Fruit fly (Drosophila melanogaster) whole organism, embryonic: ENCODE results near the gene Kyat.

Experiments used
- Adf1 ChIP-seq: fragments of 200-800 bp; sonication (Bioruptor generic); IDR thresholded peaks from 2 replicates; pipeline ENCODE4 v1.3.6; 2022; ENCODE audit warnings: missing biosample characterization, missing genetic modification characterization
- Atf-2 ChIP-seq: fragments of 200-800 bp; sonication (Bioruptor generic); optimal IDR thresholded peaks from 2 replicates; lab custom pipeline; 2016; ENCODE audit warnings: missing biosample characterization, missing genetic modification characterization
- Blimp-1 ChIP-seq: fragments of 200-800 bp; sonication (Bioruptor generic); optimal IDR thresholded peaks from 3 replicates; lab custom pipeline; 2018; ENCODE audit warnings: missing biosample characterization, missing genetic modification characterization, mild to moderate bottlenecking, moderate library complexity, missing genetic modification reagents
- CG1024 ChIP-seq: fragments of 200-800 bp; sonication (Bioruptor generic); IDR thresholded peaks from 2 replicates; pipeline ENCODE4 v1.3.6; 2022; ENCODE audit warnings: missing biosample characterization, missing genetic modification characterization
- CG10321 ChIP-seq: fragments of 200-800 bp; sonication (Bioruptor generic); IDR thresholded peaks from 2 replicates; pipeline ENCODE4 v1.3.6; 2022; ENCODE audit warnings: missing biosample characterization, missing genetic modification characterization
- CG10366 ChIP-seq: fragments of 200-800 bp; sonication (Bioruptor generic); IDR thresholded peaks from 2 replicates; pipeline ENCODE4 v1.3.6; 2022; ENCODE audit warnings: missing biosample characterization, missing genetic modification characterization
- CG12155 ChIP-seq: fragments of 200-800 bp; sonication (Bioruptor generic); optimal IDR thresholded peaks from 3 replicates; lab custom pipeline; 2016; ENCODE audit warnings: missing biosample characterization, missing genetic modification characterization
- CG12391 ChIP-seq: fragments of 200-800 bp; sonication (Bioruptor generic); optimal IDR thresholded peaks from 3 replicates; lab custom pipeline; 2018; ENCODE audit warnings: missing biosample characterization, mild to moderate bottlenecking, missing genetic modification characterization, moderate library complexity
- CG12744 ChIP-seq: fragments of 200-800 bp; sonication (Bioruptor generic); optimal IDR thresholded peaks from 2 replicates; lab custom pipeline; 2016; ENCODE audit warnings: missing biosample characterization, missing genetic modification characterization
- CG14860 ChIP-seq: fragments of 200-800 bp; sonication (Bioruptor generic); IDR thresholded peaks from 3 replicates; pipeline ENCODE4 v1.3.6; 2022; ENCODE audit warnings: missing biosample characterization, missing genetic modification characterization; ENCODE audit not compliant: partially characterized antibody
- CG1647 ChIP-seq: fragments of 200-800 bp; sonication (Bioruptor generic); optimal IDR thresholded peaks from 3 replicates; lab custom pipeline; 2016; ENCODE audit warnings: missing biosample characterization, missing genetic modification characterization
- CG16863 ChIP-seq: fragments of 200-800 bp; sonication (Bioruptor generic); optimal IDR thresholded peaks from 3 replicates; lab custom pipeline; 2016; ENCODE audit warnings: missing biosample characterization, missing genetic modification characterization
- CG18262 ChIP-seq: fragments of 200-800 bp; optimal IDR thresholded peaks from 3 replicates; lab custom pipeline; 2019; ENCODE audit warnings: missing biosample characterization, mild to moderate bottlenecking, missing genetic modification characterization, moderate library complexity
- CG18764 ChIP-seq: fragments of 200-800 bp; sonication (Bioruptor generic); optimal IDR thresholded peaks from 3 replicates; lab custom pipeline; 2016; ENCODE audit warnings: missing biosample characterization, missing genetic modification characterization
- CG4404 ChIP-seq: fragments of 200-800 bp; sonication (Bioruptor generic); IDR thresholded peaks from 2 replicates; pipeline ENCODE4 v1.3.6; 2022; ENCODE audit warnings: missing biosample characterization, missing genetic modification characterization
- CG4820 ChIP-seq: fragments of 200-800 bp; sonication (Bioruptor generic); optimal IDR thresholded peaks from 3 replicates; lab custom pipeline; 2016; ENCODE audit warnings: missing biosample characterization, missing genetic modification characterization
- CG5953 ChIP-seq: fragments of 200-800 bp; sonication (Bioruptor generic); IDR thresholded peaks from 2 replicates; pipeline ENCODE4 v1.3.6; 2022; ENCODE audit warnings: missing biosample characterization, missing genetic modification characterization
- CG7271 ChIP-seq: fragments of 200-800 bp; sonication (Bioruptor generic); optimal IDR thresholded peaks from 2 replicates; lab custom pipeline; 2018; ENCODE audit warnings: missing biosample characterization, mild to moderate bottlenecking, missing genetic modification characterization, moderate library complexity
- Dad ChIP-seq: fragments of 200-800 bp; sonication (Bioruptor generic); optimal IDR thresholded peaks from 3 replicates; lab custom pipeline; 2016; ENCODE audit warnings: missing biosample characterization, missing genetic modification characterization
- Dbx ChIP-seq: fragments of 200-800 bp; sonication (Bioruptor generic); IDR thresholded peaks from 3 replicates; pipeline ENCODE4 v1.3.6; 2022; ENCODE audit warnings: missing biosample characterization, missing genetic modification characterization
- E2f1 ChIP-seq: fragments of 200-800 bp; sonication (Bioruptor generic); IDR thresholded peaks from 2 replicates; pipeline ENCODE4 v1.3.6; 2022; ENCODE audit warnings: missing biosample characterization, missing genetic modification characterization
- Ets97D ChIP-seq: fragments of 200-800 bp; sonication (Bioruptor generic); optimal IDR thresholded peaks from 3 replicates; lab custom pipeline; 2016; ENCODE audit warnings: missing biosample characterization, missing genetic modification characterization
- HHEX ChIP-seq: fragments of 200-800 bp; sonication (Bioruptor generic); optimal IDR thresholded peaks from 3 replicates; lab custom pipeline; 2017; ENCODE audit warnings: missing biosample characterization, mild to moderate bottlenecking, missing genetic modification characterization, missing genetic modification reagents
- Hr39 ChIP-seq: fragments of >200 bp; optimal IDR thresholded peaks from 2 replicates; lab custom pipeline; 2017
- Hr78 ChIP-seq, 2 experiments: fragments of 200-800 bp in 1 of 2; fragments of >200 bp in 1 of 2; sonication (Bioruptor generic) in 1 of 2; optimal IDR thresholded peaks; 2 replicates each; lab custom pipeline; 2017 to 2019; ENCODE audit warnings: missing biosample characterization in 2 of 2, missing genetic modification characterization in 2 of 2, mild to moderate bottlenecking in 1 of 2, moderate library complexity in 1 of 2
- Max ChIP-seq: fragments of 200-800 bp; sonication (Bioruptor generic); optimal IDR thresholded peaks from 2 replicates; lab custom pipeline; 2016; ENCODE audit warnings: missing biosample characterization, mild to moderate bottlenecking, missing genetic modification characterization
- Opbp ChIP-seq: fragments of 200-800 bp; sonication (Bioruptor generic); IDR thresholded peaks from 3 replicates; pipeline ENCODE4 v1.3.6; 2022; ENCODE audit warnings: missing biosample characterization, missing genetic modification characterization; ENCODE audit not compliant: partially characterized antibody
- Taf1 ChIP-seq: fragments of 200-800 bp; sonication (Bioruptor generic); IDR thresholded peaks from 2 replicates; pipeline ENCODE4 v1.3.6; 2022; ENCODE audit warnings: missing biosample characterization, missing genetic modification characterization
- Tbp ChIP-seq: fragments of >200 bp; optimal IDR thresholded peaks from 2 replicates; lab custom pipeline; 2018; ENCODE audit warnings: missing biosample characterization, missing genetic modification characterization
- chinmo ChIP-seq: fragments of 200-800 bp; sonication (Bioruptor generic); IDR thresholded peaks from 4 replicates; pipeline ENCODE4 v1.3.6; 2022; ENCODE audit warnings: missing biosample characterization, missing genetic modification characterization; ENCODE audit not compliant: partially characterized antibody
- cwo ChIP-seq: fragments of 200-800 bp; sonication (Bioruptor generic); optimal IDR thresholded peaks from 3 replicates; lab custom pipeline; 2017; ENCODE audit warnings: missing biosample characterization, missing genetic modification characterization, mild to moderate bottlenecking, moderate library complexity, missing genetic modification reagents
- dm ChIP-seq: fragments of 200-800 bp; sonication (Bioruptor generic); optimal IDR thresholded peaks from 3 replicates; lab custom pipeline; 2016; ENCODE audit warnings: missing biosample characterization, missing genetic modification characterization
- dpn ChIP-seq, 2 experiments: fragments of 200-800 bp; sonication (Bioruptor generic); optimal IDR thresholded peaks; 3 replicates each; lab custom pipeline; 2016; ENCODE audit warnings: missing biosample characterization in 2 of 2, missing genetic modification characterization in 2 of 2
- esg ChIP-seq: fragments of 200-800 bp; sonication (Bioruptor generic); conservative IDR thresholded peaks from 2 replicates; pipeline ENCODE4 v1.3.6; 2022; ENCODE audit warnings: missing biosample characterization, missing genetic modification characterization
- fd3F ChIP-seq: fragments of 200-800 bp; sonication (Bioruptor generic); optimal IDR thresholded peaks from 2 replicates; lab custom pipeline; 2018; ENCODE audit warnings: missing biosample characterization, mild to moderate bottlenecking, missing genetic modification characterization, moderate library complexity
- hth ChIP-seq: fragments of >200 bp; optimal IDR thresholded peaks from 2 replicates; lab custom pipeline; 2017; ENCODE audit warnings: inconsistent platforms
- inv ChIP-seq: fragments of 200-800 bp; sonication (Bioruptor generic); IDR thresholded peaks from 2 replicates; pipeline ENCODE4 v1.3.6; 2022; ENCODE audit warnings: missing biosample characterization, missing genetic modification characterization; ENCODE audit not compliant: partially characterized antibody
- jigr1 ChIP-seq: fragments of 200-800 bp; sonication (Bioruptor generic); IDR thresholded peaks from 3 replicates; pipeline ENCODE4 v1.3.6; 2022; ENCODE audit warnings: missing biosample characterization, missing genetic modification characterization
- mirr ChIP-seq: fragments of 200-800 bp; sonication (Bioruptor generic); optimal IDR thresholded peaks from 3 replicates; lab custom pipeline; 2018; ENCODE audit warnings: missing biosample characterization, mild to moderate bottlenecking, missing genetic modification characterization
- mld ChIP-seq: fragments of 200-800 bp; sonication (Bioruptor generic); IDR thresholded peaks from 3 replicates; pipeline ENCODE4 v1.3.6; 2022; ENCODE audit warnings: missing biosample characterization, missing genetic modification characterization; ENCODE audit not compliant: partially characterized antibody
- oc ChIP-seq: fragments of 200-800 bp; sonication (Bioruptor generic); optimal IDR thresholded peaks from 2 replicates; lab custom pipeline; 2018; ENCODE audit warnings: missing biosample characterization, mild to moderate bottlenecking, missing genetic modification characterization, moderate library complexity
- peb ChIP-seq: fragments of 200-800 bp; sonication (Bioruptor generic); IDR thresholded peaks from 2 replicates; pipeline ENCODE4 v1.3.6; 2022; ENCODE audit warnings: missing biosample characterization, missing genetic modification characterization
- pum ChIP-seq: fragments of 200-800 bp; sonication (Bioruptor generic); optimal IDR thresholded peaks from 2 replicates; lab custom pipeline; 2016; ENCODE audit warnings: missing biosample characterization, missing genetic modification characterization
- ranshi ChIP-seq: fragments of 200-800 bp; sonication (Bioruptor generic); IDR thresholded peaks from 2 replicates; pipeline ENCODE4 v1.3.6; 2022; ENCODE audit warnings: missing biosample characterization, missing genetic modification characterization
- sens-2 ChIP-seq: fragments of 200-800 bp; sonication (Bioruptor generic); IDR thresholded peaks from 2 replicates; pipeline ENCODE4 v1.3.6; 2022; ENCODE audit warnings: missing biosample characterization, missing genetic modification characterization
- ssp ChIP-seq: fragments of 200-800 bp; sonication (Bioruptor generic); IDR thresholded peaks from 2 replicates; pipeline ENCODE4 v1.3.6; 2022; ENCODE audit warnings: missing biosample characterization, missing genetic modification characterization
- trh ChIP-seq: fragments of 200-800 bp; sonication (Bioruptor generic); optimal IDR thresholded peaks from 2 replicates; lab custom pipeline; 2016; ENCODE audit warnings: missing biosample characterization, missing genetic modification characterization
- ttk ChIP-seq: fragments of 200-800 bp; sonication (Bioruptor generic); IDR thresholded peaks from 2 replicates; pipeline ENCODE4 v2.1.2; 2022; ENCODE audit warnings: missing biosample characterization, missing genetic modification characterization
- twi ChIP-seq: fragments of 200-800 bp; optimal IDR thresholded peaks from 2 replicates; lab custom pipeline; 2019; ENCODE audit warnings: missing biosample characterization, mild to moderate bottlenecking, missing genetic modification characterization, moderate library complexity

The Kyat gene

dm6 chr3R:11778012-11778865 is 44.1 kb downstream of the Kyat start (continued):
- TF ChIP-seq mld (GFP tag; lab: Robert Waterston, UW) (no peak), CG1647 (GFP tag; lab: Kevin White, UChicago) (peak; percentile 5), Blimp-1 (peak; percentile 99), CG18764 (peak; percentile 52), Tbp (GFP tag; lab: Kevin White, UChicago) (no peak), CG10321 (no peak; the same call in 1 of the 2 replicates), CG18262 (tag; lab: Kevin White, UChicago) (peak; percentile 87), CG4820 (GFP tag; lab: Kevin White, UChicago) (peak; percentile 58), fd3F (GFP tag; lab: Kevin White, UChicago) (peak; percentile 27), CG16863 (GFP tag; lab: Kevin White, UChicago) (no peak), CG10366 (GFP tag; lab: Robert Waterston, UW) (peak; percentile 22; the same call in 1 of the 2 replicates), jigr1 (GFP tag; lab: Robert Waterston, UW) (no peak), CG5953 (peak; percentile 51; the same call in 1 of the 2 replicates), peb (GFP tag; lab: Robert Waterston, UW) (no peak), ranshi (no peak), twi (tag; lab: Kevin White, UChicago) (peak; percentile 43), CG12155 (peak; percentile 62), ssp (GFP tag; lab: Robert Waterston, UW) (peak; percentile 39), Hr78 (GFP tag; optimal IDR thresholded peaks at IDR 0.05; lab: Kevin White, UChicago) (peak in 1 of 2 experiments; percentile 67), cwo (peak; percentile 41), CG12744 (peak; percentile 37), Dbx (peak; percentile 59; the same call in 2 of the 3 replicates), Hr39 (no peak), HHEX (peak; percentile 51), Adf1 (GFP tag; lab: Robert Waterston, UW) (peak; percentile 96), Atf-2 (GFP tag; lab: Kevin White, UChicago) (no peak), Dad (peak; percentile 30), dm (peak; percentile 77), trh (no peak), CG1024 (GFP tag; lab: Robert Waterston, UW) (no peak; the same call in 1 of the 2 replicates), Ets97D (GFP tag; lab: Kevin White, UChicago) (peak; percentile 65), oc (tag; lab: Kevin White, UChicago) (peak; percentile 8), Max (peak; percentile 15), Opbp (GFP tag; lab: Robert Waterston, UW) (peak; percentile 75), CG7271 (tag; lab: Kevin White, UChicago) (no peak), inv (GFP tag; lab: Robert Waterston, UW) (no peak), dpn (GFP tag; optimal IDR thresholded peaks at IDR 0.05; lab: Kevin White, UChicago) (peak in 1 of 2 experiments; percentile 61), chinmo (GFP tag; lab: Robert Waterston, UW) (peak; percentile 94), ttk (GFP tag; lab: Robert Waterston, UW) (peak; percentile 19), sens-2 (GFP tag; lab: Robert Waterston, UW) (peak; percentile 49; the same call in 1 of the 2 replicates), hth (lab: Kevin White, UChicago) (no peak), CG4404 (peak; percentile 58; the same call in 1 of the 2 replicates), E2f1 (0 out of 2 replicates have a peak, but pooled peaks have one; percentile 27), mirr (GFP tag; lab: Kevin White, UChicago) (peak; percentile 60), CG12391 (tag; lab: Kevin White, UChicago) (peak; percentile 83), pum (GFP tag; lab: Kevin White, UChicago) (no peak), Taf1 (GFP tag; lab: Robert Waterston, UW) (no peak), esg (peak; percentile 59), CG14860 (0 out of 3 replicates have a peak, but pooled peaks have one; percentile 11)
